Fruit fly (Drosophila melanogaster) whole organism, embryonic: ENCODE measurements around the gene CalpB.

Source experiments
- Asciz ChIP-seq: fragments of 200-800 bp; sonication (Bioruptor generic); optimal IDR thresholded peaks from 2 replicates; lab custom pipeline; 2017; ENCODE audit warnings: missing biosample characterization, mild to moderate bottlenecking, missing genetic modification characterization, missing genetic modification reagents
- BEAF-32 ChIP-seq: fragments of 200-800 bp; sonication (Bioruptor generic); optimal IDR thresholded peaks from 3 replicates; lab custom pipeline; 2017; ENCODE audit warnings: missing biosample characterization, missing genetic modification characterization, mild to moderate bottlenecking, moderate library complexity, missing genetic modification reagents
- CG10147 ChIP-seq: fragments of 200-800 bp; sonication (Bioruptor generic); optimal IDR thresholded peaks from 2 replicates; lab custom pipeline; 2019; ENCODE audit warnings: missing biosample characterization, mild to moderate bottlenecking, missing genetic modification characterization, moderate library complexity
- CG10431 ChIP-seq: fragments of 200-800 bp; sonication (Bioruptor generic); optimal IDR thresholded peaks from 3 replicates; lab custom pipeline; 2018; ENCODE audit warnings: missing biosample characterization, mild to moderate bottlenecking, missing genetic modification characterization
- CG10462 ChIP-seq: fragments of 200-800 bp; sonication (Bioruptor generic); optimal IDR thresholded peaks from 2 replicates; lab custom pipeline; 2016; ENCODE audit warnings: missing biosample characterization, missing genetic modification characterization
- CG10654 ChIP-seq: fragments of 200-800 bp; sonication (Bioruptor generic); optimal IDR thresholded peaks from 2 replicates; lab custom pipeline; 2016; ENCODE audit warnings: missing biosample characterization, missing genetic modification characterization
- CG11247 ChIP-seq: fragments of 200-800 bp; sonication (Bioruptor generic); IDR thresholded peaks from 2 replicates; pipeline ENCODE4 v1.3.6; 2022; ENCODE audit warnings: missing biosample characterization, missing genetic modification characterization
- CG11696 ChIP-seq: fragments of 200-800 bp; sonication (Bioruptor generic); IDR thresholded peaks from 2 replicates; pipeline ENCODE4 v1.3.6; 2022; ENCODE audit warnings: missing biosample characterization, missing genetic modification characterization
- CG12659 ChIP-seq: fragments of 200-800 bp; sonication (Bioruptor generic); optimal IDR thresholded peaks from 3 replicates; lab custom pipeline; 2017; ENCODE audit warnings: mild to moderate bottlenecking, missing biosample characterization, missing genetic modification reagents, missing genetic modification characterization
- CG17912 ChIP-seq: fragments of 200-800 bp; sonication (Bioruptor generic); optimal IDR thresholded peaks from 2 replicates; lab custom pipeline; 2018; ENCODE audit warnings: missing biosample characterization, mild to moderate bottlenecking, missing genetic modification characterization
- CG2129 ChIP-seq: fragments of 200-800 bp; sonication (Bioruptor generic); IDR thresholded peaks from 2 replicates; pipeline ENCODE4 v1.3.6; 2022; ENCODE audit warnings: missing biosample characterization, missing genetic modification characterization; ENCODE audit not compliant: partially characterized antibody
- CG2199 ChIP-seq: fragments of 200-800 bp; sonication (Bioruptor generic); IDR thresholded peaks from 3 replicates; pipeline ENCODE4 v1.3.6; 2022; ENCODE audit warnings: missing biosample characterization, missing genetic modification characterization
- CG34422 ChIP-seq: fragments of 200-800 bp; sonication (Bioruptor generic); IDR thresholded peaks from 3 replicates; pipeline ENCODE4 v1.3.6; 2022; ENCODE audit warnings: missing biosample characterization, missing genetic modification characterization
- CG3838 ChIP-seq: fragments of 200-800 bp; sonication (Bioruptor generic); optimal IDR thresholded peaks from 3 replicates; lab custom pipeline; 2016; ENCODE audit warnings: missing biosample characterization, missing genetic modification characterization
- CG3995 ChIP-seq: fragments of 200-800 bp; sonication (Bioruptor generic); optimal IDR thresholded peaks from 3 replicates; lab custom pipeline; 2016; ENCODE audit warnings: missing biosample characterization, missing genetic modification characterization
- CG42726 ChIP-seq: fragments of 200-800 bp; sonication (Bioruptor generic); IDR thresholded peaks from 2 replicates; pipeline ENCODE4 v1.3.6; 2022; ENCODE audit warnings: missing biosample characterization, missing genetic modification characterization; ENCODE audit not compliant: partially characterized antibody
- CG4617 ChIP-seq: fragments of 200-800 bp; sonication (Bioruptor generic); optimal IDR thresholded peaks from 3 replicates; lab custom pipeline; 2016; ENCODE audit warnings: missing biosample characterization, missing genetic modification characterization, borderline replicate concordance
- CG7745 ChIP-seq: fragments of 200-800 bp; sonication (Bioruptor generic); optimal IDR thresholded peaks from 2 replicates; lab custom pipeline; 2018; ENCODE audit warnings: missing biosample characterization, mild to moderate bottlenecking, missing genetic modification characterization, moderate library complexity
- CG7987 ChIP-seq: fragments of 200-800 bp; sonication (Bioruptor generic); optimal IDR thresholded peaks from 2 replicates; lab custom pipeline; 2018; ENCODE audit warnings: missing biosample characterization, mild to moderate bottlenecking, missing genetic modification characterization, moderate library complexity
- CG8924 ChIP-seq: fragments of 200-800 bp; optimal IDR thresholded peaks from 3 replicates; lab custom pipeline; 2019; ENCODE audit warnings: missing biosample characterization, mild to moderate bottlenecking, missing genetic modification characterization, moderate library complexity
- CG9727 ChIP-seq: fragments of 200-800 bp; sonication (Bioruptor generic); optimal IDR thresholded peaks from 3 replicates; lab custom pipeline; 2017; ENCODE audit warnings: missing biosample characterization, mild to moderate bottlenecking, missing genetic modification characterization
- CTCF ChIP-seq: fragments of 200-800 bp; sonication (Bioruptor generic); optimal IDR thresholded peaks from 2 replicates; lab custom pipeline; 2017; ENCODE audit warnings: missing biosample characterization, mild to moderate bottlenecking, missing genetic modification characterization, moderate library complexity
- Dek ChIP-seq: fragments of 200-800 bp; sonication (Bioruptor generic); optimal IDR thresholded peaks from 3 replicates; lab custom pipeline; 2019; ENCODE audit warnings: missing biosample characterization, mild to moderate bottlenecking, missing genetic modification characterization, moderate library complexity
- Dfd ChIP-seq, 2 experiments: fragments of >200 bp; optimal IDR thresholded peaks; 2 replicates each; lab custom pipeline; 2017; ENCODE audit warnings: missing biosample characterization in 2 of 2, missing genetic modification characterization in 2 of 2
- Hand ChIP-seq: fragments of 200-800 bp; sonication (Bioruptor generic); optimal IDR thresholded peaks from 2 replicates; lab custom pipeline; 2017; ENCODE audit warnings: mild to moderate bottlenecking, missing biosample characterization, missing genetic modification reagents, missing genetic modification characterization
- HmgD ChIP-seq: fragments of 200-800 bp; sonication (Bioruptor generic); optimal IDR thresholded peaks from 3 replicates; lab custom pipeline; 2016; ENCODE audit warnings: missing biosample characterization, missing genetic modification characterization
- Hr78 ChIP-seq, 2 experiments: fragments of 200-800 bp in 1 of 2; fragments of >200 bp in 1 of 2; sonication (Bioruptor generic) in 1 of 2; optimal IDR thresholded peaks; 2 replicates each; lab custom pipeline; 2017 to 2019; ENCODE audit warnings: missing biosample characterization in 2 of 2, missing genetic modification characterization in 2 of 2, mild to moderate bottlenecking in 1 of 2, moderate library complexity in 1 of 2
- NC2α ChIP-seq: fragments of 200-800 bp; sonication (Bioruptor generic); optimal IDR thresholded peaks from 2 replicates; lab custom pipeline; 2016; ENCODE audit warnings: missing biosample characterization, missing genetic modification characterization
- NC2β ChIP-seq: fragments of 200-800 bp; sonication (Bioruptor generic); optimal IDR thresholded peaks from 2 replicates; lab custom pipeline; 2016; ENCODE audit warnings: missing biosample characterization, missing genetic modification characterization
- Tbp ChIP-seq: fragments of >200 bp; optimal IDR thresholded peaks from 2 replicates; lab custom pipeline; 2018; ENCODE audit warnings: missing biosample characterization, missing genetic modification characterization
- ase ChIP-seq: fragments of 200-800 bp; sonication (Bioruptor generic); IDR thresholded peaks from 3 replicates; pipeline ENCODE4 v1.3.6; 2022; ENCODE audit warnings: missing biosample characterization, missing genetic modification characterization
- ato ChIP-seq: fragments of 200-800 bp; sonication (Bioruptor generic); IDR thresholded peaks from 2 replicates; pipeline ENCODE4 v1.3.6; 2022; ENCODE audit warnings: missing biosample characterization, missing genetic modification characterization; ENCODE audit not compliant: partially characterized antibody
- bsh ChIP-seq, 2 experiments: fragments of 200-800 bp; sonication (Bioruptor generic); optimal IDR thresholded peaks; 2 replicates each; lab custom pipeline; 2017 to 2018; ENCODE audit warnings: mild to moderate bottlenecking in 2 of 2, missing biosample characterization in 2 of 2, missing genetic modification characterization in 2 of 2, moderate library complexity in 1 of 2
- croc ChIP-seq: fragments of 200-800 bp; sonication (Bioruptor generic); conservative IDR thresholded peaks from 3 replicates; pipeline ENCODE4 v1.3.6; 2022; ENCODE audit warnings: missing biosample characterization, missing genetic modification characterization
- ewg ChIP-seq: fragments of 200-800 bp; sonication (Bioruptor generic); optimal IDR thresholded peaks from 3 replicates; lab custom pipeline; 2017; ENCODE audit warnings: mild to moderate bottlenecking, missing biosample characterization, missing genetic modification reagents, missing genetic modification characterization
- fru ChIP-seq: fragments of >200 bp; optimal IDR thresholded peaks from 2 replicates; lab custom pipeline; 2017
- gfzf ChIP-seq: fragments of 200-800 bp; sonication (Bioruptor generic); optimal IDR thresholded peaks from 2 replicates; lab custom pipeline; 2016; ENCODE audit warnings: missing biosample characterization, mild to moderate bottlenecking, missing genetic modification characterization, moderate library complexity
- gsb-n ChIP-seq: fragments of 200-800 bp; sonication (Bioruptor generic); optimal IDR thresholded peaks from 3 replicates; lab custom pipeline; 2018; ENCODE audit warnings: missing biosample characterization, mild to moderate bottlenecking, missing genetic modification characterization
- h ChIP-seq: fragments of >200 bp; optimal IDR thresholded peaks from 2 replicates; lab custom pipeline; 2017
- hb ChIP-seq: fragments of 200-800 bp; sonication (Bioruptor generic); IDR thresholded peaks from 3 replicates; pipeline ENCODE4 v1.3.6; 2022; ENCODE audit warnings: missing biosample characterization, missing genetic modification characterization; ENCODE audit not compliant: partially characterized antibody
- kah ChIP-seq: fragments of 200-800 bp; sonication (Bioruptor generic); optimal IDR thresholded peaks from 2 replicates; lab custom pipeline; 2018; ENCODE audit warnings: missing biosample characterization, mild to moderate bottlenecking, missing genetic modification characterization
- klu ChIP-seq: fragments of 200-800 bp; sonication (Bioruptor generic); IDR thresholded peaks from 2 replicates; pipeline ENCODE4 v1.3.6; 2022; ENCODE audit warnings: missing biosample characterization, missing genetic modification characterization
- org-1 ChIP-seq: fragments of 200-800 bp; sonication (Bioruptor generic); optimal IDR thresholded peaks from 2 replicates; lab custom pipeline; 2017; ENCODE audit warnings: missing biosample characterization, missing genetic modification characterization
- prd ChIP-seq, 3 experiments: fragments of >200 bp in 2 of 3; fragments of 200-800 bp in 1 of 3; sonication (Bioruptor generic) in 1 of 3; optimal IDR thresholded peaks in 2 of 3; IDR thresholded peaks in 1 of 3; 2 replicates in 2 of 3; 3 replicates in 1 of 3; pipeline versions ENCODE4 v1.3.6 to Lab custom; 2017 to 2022; ENCODE audit warnings: missing biosample characterization in 1 of 3, missing genetic modification characterization in 1 of 3
- ro ChIP-seq: fragments of 200-800 bp; sonication (Bioruptor generic); IDR thresholded peaks from 2 replicates; pipeline ENCODE4 v1.3.6; 2022; ENCODE audit warnings: missing biosample characterization, missing genetic modification characterization
- run ChIP-seq: fragments of 200-800 bp; sonication (Bioruptor generic); optimal IDR thresholded peaks from 3 replicates; lab custom pipeline; 2018; ENCODE audit warnings: missing biosample characterization, mild to moderate bottlenecking, missing genetic modification characterization
- trh ChIP-seq: fragments of 200-800 bp; sonication (Bioruptor generic); optimal IDR thresholded peaks from 2 replicates; lab custom pipeline; 2016; ENCODE audit warnings: missing biosample characterization, missing genetic modification characterization
- ttk ChIP-seq: fragments of 200-800 bp; sonication (Bioruptor generic); IDR thresholded peaks from 2 replicates; pipeline ENCODE4 v2.1.2; 2022; ENCODE audit warnings: missing biosample characterization, missing genetic modification characterization
- tx ChIP-seq: fragments of 200-800 bp; sonication (Bioruptor generic); optimal IDR thresholded peaks from 2 replicates; lab custom pipeline; 2016; ENCODE audit warnings: missing biosample characterization, missing genetic modification characterization
- yki ChIP-seq: fragments of >200 bp; optimal IDR thresholded peaks from 3 replicates; lab custom pipeline; 2018

CalpB gene

dm6 chr3L:9855784-9856426, 32.7 kb upstream of the CalpB start (continued):
- TF ChIP-seq trh (GFP tag; lab: Kevin White, UChicago): peak; percentile 91
- TF ChIP-seq CG3838 (GFP tag; lab: Kevin White, UChicago): peak; percentile 94
- TF ChIP-seq run (tag; lab: Kevin White, UChicago): peak; percentile 89
- TF ChIP-seq ase (GFP tag; lab: Robert Waterston, UW): peak; percentile 97
- peak; percentile 90 for TF ChIP-seq CG12659 (GFP tag; lab: Kevin White, UChicago)
- peak; percentile 58 for TF ChIP-seq yki (lab: Kevin White, UChicago)
- TF ChIP-seq ato: no peak
- peak; percentile 98 for TF ChIP-seq org-1
- TF ChIP-seq Tbp: no peak
- TF ChIP-seq CG34422 (GFP tag; lab: Robert Waterston, UW): peak; percentile 98
- TF ChIP-seq croc (GFP tag; lab: Robert Waterston, UW): peak; percentile 99
- TF ChIP-seq hb: no peak
- TF ChIP-seq CG7745 (tag; lab: Kevin White, UChicago): peak; percentile 78
- peak; percentile 97 for TF ChIP-seq NC2β (GFP tag; lab: Kevin White, UChicago)
- TF ChIP-seq CG42726: no peak
- peak; percentile 78 to 98 for TF ChIP-seq bsh (GFP tag; optimal IDR thresholded peaks at IDR 0.05; lab: Kevin White, UChicago)
- peak; percentile 97 for TF ChIP-seq ttk (GFP tag; lab: Robert Waterston, UW)
- peak; percentile 95 for TF ChIP-seq CG11247 (GFP tag; lab: Robert Waterston, UW)
- peak; percentile 88 for TF ChIP-seq ro (GFP tag; lab: Robert Waterston, UW)
- peak; percentile 95 for TF ChIP-seq HmgD (GFP tag; lab: Kevin White, UChicago)
- TF ChIP-seq CG9727: peak; percentile 99
- peak; percentile 90 for TF ChIP-seq klu (GFP tag; lab: Robert Waterston, UW)
- peak; percentile 98 for TF ChIP-seq CG8924 (tag; lab: Kevin White, UChicago)
- peak; percentile 91 for TF ChIP-seq kah (GFP tag; lab: Kevin White, UChicago)
- peak; percentile 90 for TF ChIP-seq CG10431 (GFP tag; lab: Kevin White, UChicago)
- TF ChIP-seq fru (lab: Kevin White, UChicago): no peak
- peak; percentile 93 for TF ChIP-seq ewg
- peak; percentile 95 for TF ChIP-seq NC2α (GFP tag; lab: Kevin White, UChicago)
- TF ChIP-seq BEAF-32 (GFP tag; lab: Kevin White, UChicago): no peak
- TF ChIP-seq Dek: peak; percentile 92
- TF ChIP-seq Asciz (GFP tag; lab: Kevin White, UChicago): peak; percentile 98
- TF ChIP-seq Hand: peak; percentile 79
- peak; percentile 69 for TF ChIP-seq CG3995 (GFP tag; lab: Kevin White, UChicago)
- TF ChIP-seq CG7987 (GFP tag; lab: Kevin White, UChicago): peak; percentile 90
- no peak for TF ChIP-seq h (lab: Kevin White, UChicago)
- TF ChIP-seq prd (optimal IDR thresholded peaks at IDR 0.05; lab: Kevin White, UChicago): no peak
- peak; percentile 99 for TF ChIP-seq prd (GFP tag; IDR thresholded peaks at IDR 0.05; lab: Robert Waterston, UW)
- no peak for TF ChIP-seq CG2129 (GFP tag; lab: Robert Waterston, UW)
- no peak for TF ChIP-seq Dfd (GFP tag; optimal IDR thresholded peaks at IDR 0.05; lab: Kevin White, UChicago)
- peak; percentile 99 for TF ChIP-seq CG2199 (GFP tag; lab: Robert Waterston, UW)
- peak; percentile 84 for TF ChIP-seq CG17912 (GFP tag; lab: Kevin White, UChicago)
- peak; percentile 79 for TF ChIP-seq CG4617 (GFP tag; lab: Kevin White, UChicago)
- peak; percentile 72 for TF ChIP-seq CTCF (GFP tag; lab: Kevin White, UChicago)
- peak in 1 of 2 experiments; percentile 93 for TF ChIP-seq Hr78 (GFP tag; optimal IDR thresholded peaks at IDR 0.05; lab: Kevin White, UChicago)
- TF ChIP-seq CG10462: peak; percentile 96
- peak; percentile 90 for TF ChIP-seq CG11696
- peak; percentile 94 for TF ChIP-seq CG10147 (GFP tag; lab: Kevin White, UChicago)
- peak; percentile 98 for TF ChIP-seq CG10654 (GFP tag; lab: Kevin White, UChicago)
- peak; percentile 97 for TF ChIP-seq gsb-n (tag; lab: Kevin White, UChicago)
- TF ChIP-seq tx (GFP tag; lab: Kevin White, UChicago): peak; percentile 95
- TF ChIP-seq gfzf (GFP tag; lab: Kevin White, UChicago): no peak
